Fruit fly (Drosophila melanogaster) whole organism, embryonic: ENCODE measurements around the gene et.

ENCODE experiments used
- ATbp ChIP-seq: fragments of 200-800 bp; sonication (Bioruptor generic); optimal IDR thresholded peaks from 2 replicates; lab custom pipeline; 2017; ENCODE audit warnings: missing biosample characterization, mild to moderate bottlenecking, missing genetic modification characterization, missing genetic modification reagents
- Adf1 ChIP-seq: fragments of 200-800 bp; sonication (Bioruptor generic); IDR thresholded peaks from 2 replicates; pipeline ENCODE4 v1.3.6; 2022; ENCODE audit warnings: missing biosample characterization, missing genetic modification characterization
- CG10979 ChIP-seq: fragments of 200-800 bp; sonication (Bioruptor generic); optimal IDR thresholded peaks from 2 replicates; lab custom pipeline; 2018; ENCODE audit warnings: missing biosample characterization, mild to moderate bottlenecking, missing genetic modification characterization, moderate library complexity
- CG11085 ChIP-seq: fragments of 200-800 bp; sonication (Bioruptor generic); IDR thresholded peaks from 2 replicates; pipeline ENCODE4 v1.3.6; 2022; ENCODE audit warnings: missing biosample characterization, missing genetic modification characterization
- CG11456 ChIP-seq: fragments of 200-800 bp; sonication (Bioruptor generic); IDR thresholded peaks from 3 replicates; pipeline ENCODE4 v1.3.6; 2022; ENCODE audit warnings: missing biosample characterization, missing genetic modification characterization
- CG12391 ChIP-seq: fragments of 200-800 bp; sonication (Bioruptor generic); optimal IDR thresholded peaks from 3 replicates; lab custom pipeline; 2018; ENCODE audit warnings: missing biosample characterization, mild to moderate bottlenecking, missing genetic modification characterization, moderate library complexity
- CG14667 ChIP-seq: fragments of 200-800 bp; sonication (Bioruptor generic); IDR thresholded peaks from 2 replicates; pipeline ENCODE4 v1.3.6; 2022; ENCODE audit warnings: missing biosample characterization, missing genetic modification characterization
- CG17612 ChIP-seq: fragments of 200-800 bp; sonication (Bioruptor generic); IDR thresholded peaks from 2 replicates; pipeline ENCODE4 v1.3.6; 2022; ENCODE audit warnings: missing biosample characterization, missing genetic modification characterization
- CG18599 ChIP-seq: fragments of 200-800 bp; sonication (Bioruptor generic); optimal IDR thresholded peaks from 3 replicates; lab custom pipeline; 2017; ENCODE audit warnings: missing biosample characterization, missing genetic modification characterization, mild to moderate bottlenecking, moderate library complexity, missing genetic modification reagents
- CG2875 ChIP-seq: fragments of 200-800 bp; sonication (Bioruptor generic); optimal IDR thresholded peaks from 2 replicates; lab custom pipeline; 2017; ENCODE audit warnings: missing biosample characterization, mild to moderate bottlenecking, missing genetic modification characterization, missing genetic modification reagents
- CG32532 ChIP-seq: fragments of 200-800 bp; sonication (Bioruptor generic); IDR thresholded peaks from 2 replicates; pipeline ENCODE4 v1.3.6; 2022; ENCODE audit warnings: missing biosample characterization, missing genetic modification characterization
- CG32772 ChIP-seq: fragments of 200-800 bp; sonication (Bioruptor generic); IDR thresholded peaks from 2 replicates; pipeline ENCODE4 v1.3.6; 2022; ENCODE audit warnings: missing biosample characterization, missing genetic modification characterization
- CG34224 ChIP-seq: fragments of 200-800 bp; sonication (Bioruptor generic); IDR thresholded peaks from 3 replicates; pipeline ENCODE4 v1.3.6; 2022; ENCODE audit warnings: missing biosample characterization, missing genetic modification characterization; ENCODE audit not compliant: partially characterized antibody
- CG4730 ChIP-seq: fragments of 200-800 bp; sonication (Bioruptor generic); IDR thresholded peaks from 2 replicates; pipeline ENCODE4 v1.3.6; 2022; ENCODE audit warnings: missing biosample characterization, missing genetic modification characterization
- CG5953 ChIP-seq: fragments of 200-800 bp; sonication (Bioruptor generic); IDR thresholded peaks from 2 replicates; pipeline ENCODE4 v1.3.6; 2022; ENCODE audit warnings: missing biosample characterization, missing genetic modification characterization
- CG6791 ChIP-seq: fragments of 200-800 bp; sonication (Bioruptor generic); IDR thresholded peaks from 3 replicates; pipeline ENCODE4 v1.3.6; 2022; ENCODE audit warnings: missing biosample characterization, missing genetic modification characterization; ENCODE audit not compliant: partially characterized antibody
- CG7556 ChIP-seq: fragments of 200-800 bp; sonication (Bioruptor generic); optimal IDR thresholded peaks from 2 replicates; lab custom pipeline; 2017; ENCODE audit warnings: missing biosample characterization, mild to moderate bottlenecking, missing genetic modification characterization
- CG8290 ChIP-seq, 3 experiments: fragments of 200-800 bp; sonication (Bioruptor generic); optimal IDR thresholded peaks; 2 replicates each; lab custom pipeline; 2016 to 2019; ENCODE audit warnings: missing biosample characterization in 3 of 3, missing genetic modification characterization in 3 of 3, mild to moderate bottlenecking in 2 of 3, moderate library complexity in 1 of 3
- CG8388 ChIP-seq: fragments of 200-800 bp; sonication (Bioruptor generic); optimal IDR thresholded peaks from 2 replicates; lab custom pipeline; 2019; ENCODE audit warnings: missing biosample characterization, mild to moderate bottlenecking, missing genetic modification characterization, moderate library complexity
- CoRest ChIP-seq: fragments of 200-800 bp; sonication (Bioruptor generic); optimal IDR thresholded peaks from 3 replicates; lab custom pipeline; 2018; ENCODE audit warnings: missing biosample characterization, mild to moderate bottlenecking, missing genetic modification characterization, moderate library complexity
- Drgx ChIP-seq: fragments of 200-800 bp; sonication (Bioruptor generic); IDR thresholded peaks from 2 replicates; pipeline ENCODE4 v1.3.6; 2022; ENCODE audit warnings: missing biosample characterization, missing genetic modification characterization
- Gsc ChIP-seq: fragments of 200-800 bp; sonication (Bioruptor generic); IDR thresholded peaks from 2 replicates; pipeline ENCODE4 v1.3.6; 2022; ENCODE audit warnings: missing biosample characterization, missing genetic modification characterization
- Hmr ChIP-seq: fragments of 200-800 bp; sonication (Bioruptor generic); optimal IDR thresholded peaks from 3 replicates; lab custom pipeline; 2017; ENCODE audit warnings: mild to moderate bottlenecking, missing biosample characterization, missing genetic modification reagents, missing genetic modification characterization
- Xbp1 ChIP-seq: fragments of 200-800 bp; sonication (Bioruptor generic); optimal IDR thresholded peaks from 3 replicates; lab custom pipeline; 2016; ENCODE audit warnings: missing biosample characterization, mild to moderate bottlenecking, missing genetic modification characterization
- YL-1 ChIP-seq: fragments of 200-800 bp; sonication (Bioruptor generic); optimal IDR thresholded peaks from 3 replicates; lab custom pipeline; 2017; ENCODE audit warnings: missing biosample characterization, mild to moderate bottlenecking, missing genetic modification characterization
- ash1 ChIP-seq: fragments of 200-800 bp; sonication (Bioruptor generic); optimal IDR thresholded peaks from 2 replicates; lab custom pipeline; 2018; ENCODE audit warnings: missing biosample characterization, mild to moderate bottlenecking, missing genetic modification characterization
- cato ChIP-seq: fragments of 200-800 bp; sonication (Bioruptor generic); optimal IDR thresholded peaks from 2 replicates; lab custom pipeline; 2016; ENCODE audit warnings: missing biosample characterization, missing genetic modification characterization, borderline replicate concordance
- chif ChIP-seq, 2 experiments: fragments of 200-800 bp; sonication (Bioruptor generic); optimal IDR thresholded peaks; 3 replicates each; lab custom pipeline; 2016; ENCODE audit warnings: missing biosample characterization in 2 of 2, missing genetic modification characterization in 2 of 2
- danr ChIP-seq: fragments of 200-800 bp; sonication (Bioruptor generic); IDR thresholded peaks from 2 replicates; pipeline ENCODE4 v1.3.6; 2022; ENCODE audit warnings: missing biosample characterization, missing genetic modification characterization
- dmrt11E ChIP-seq: fragments of 200-800 bp; sonication (Bioruptor generic); optimal IDR thresholded peaks from 3 replicates; lab custom pipeline; 2018; ENCODE audit warnings: missing biosample characterization, mild to moderate bottlenecking, missing genetic modification characterization, moderate library complexity
- dysf ChIP-seq: fragments of 200-800 bp; sonication (Bioruptor generic); IDR thresholded peaks from 3 replicates; pipeline ENCODE4 v1.3.6; 2022; ENCODE audit warnings: missing biosample characterization, missing genetic modification characterization
- en ChIP-seq: fragments of 200-800 bp; sonication (Bioruptor generic); optimal IDR thresholded peaks from 2 replicates; lab custom pipeline; 2016; ENCODE audit warnings: missing biosample characterization, missing genetic modification characterization
- fu2 ChIP-seq: fragments of 200-800 bp; sonication (Bioruptor generic); optimal IDR thresholded peaks from 2 replicates; lab custom pipeline; 2016; ENCODE audit warnings: missing biosample characterization, missing genetic modification characterization
- h ChIP-seq: fragments of >200 bp; optimal IDR thresholded peaks from 2 replicates; lab custom pipeline; 2017
- kah ChIP-seq: fragments of 200-800 bp; sonication (Bioruptor generic); optimal IDR thresholded peaks from 2 replicates; lab custom pipeline; 2018; ENCODE audit warnings: missing biosample characterization, mild to moderate bottlenecking, missing genetic modification characterization
- kni ChIP-seq: fragments of 200-800 bp; sonication (Bioruptor generic); optimal IDR thresholded peaks from 3 replicates; lab custom pipeline; 2017; ENCODE audit warnings: mild to moderate bottlenecking, missing biosample characterization, missing genetic modification reagents, missing genetic modification characterization
- lola ChIP-seq, 3 experiments: fragments of >200 bp in 2 of 3; fragments of 200-800 bp in 1 of 3; sonication (Bioruptor generic) in 1 of 3; optimal IDR thresholded peaks; 2 replicates each; lab custom pipeline; 2017 to 2019; ENCODE audit warnings: missing biosample characterization in 3 of 3, missing genetic modification characterization in 3 of 3, mild to moderate bottlenecking in 1 of 3, moderate library complexity in 1 of 3
- mam ChIP-seq: fragments of 200-800 bp; sonication (Bioruptor generic); optimal IDR thresholded peaks from 3 replicates; lab custom pipeline; 2016; ENCODE audit warnings: missing biosample characterization, missing genetic modification characterization
- onecut ChIP-seq: fragments of 200-800 bp; sonication (Bioruptor generic); IDR thresholded peaks from 2 replicates; pipeline ENCODE4 v1.3.6; 2022; ENCODE audit warnings: missing biosample characterization, missing genetic modification characterization
- peb ChIP-seq: fragments of 200-800 bp; sonication (Bioruptor generic); IDR thresholded peaks from 2 replicates; pipeline ENCODE4 v1.3.6; 2022; ENCODE audit warnings: missing biosample characterization, missing genetic modification characterization
- ro ChIP-seq: fragments of 200-800 bp; sonication (Bioruptor generic); IDR thresholded peaks from 2 replicates; pipeline ENCODE4 v1.3.6; 2022; ENCODE audit warnings: missing biosample characterization, missing genetic modification characterization
- schlank ChIP-seq: fragments of 200-800 bp; sonication (Bioruptor generic); optimal IDR thresholded peaks from 2 replicates; lab custom pipeline; 2018; ENCODE audit warnings: missing biosample characterization, mild to moderate bottlenecking, missing genetic modification characterization
- seq ChIP-seq: fragments of 200-800 bp; sonication (Bioruptor generic); IDR thresholded peaks from 2 replicates; pipeline ENCODE4 v1.3.6; 2022; ENCODE audit warnings: missing biosample characterization, missing genetic modification characterization
- slbo ChIP-seq: fragments of 200-800 bp; sonication (Bioruptor generic); IDR thresholded peaks from 2 replicates; pipeline ENCODE4 v1.3.6; 2022; ENCODE audit warnings: missing biosample characterization, missing genetic modification characterization
- sr ChIP-seq: fragments of 200-800 bp; sonication (Bioruptor generic); IDR thresholded peaks from 3 replicates; pipeline ENCODE4 v1.3.6; 2022; ENCODE audit warnings: missing biosample characterization, missing genetic modification characterization
- tll ChIP-seq, 2 experiments: fragments of 200-800 bp in 1 of 2; fragments of >200 bp in 1 of 2; sonication (Bioruptor generic) in 1 of 2; optimal IDR thresholded peaks; 2 replicates each; lab custom pipeline; 2017 to 2019; ENCODE audit warnings: missing biosample characterization in 2 of 2, missing genetic modification characterization in 2 of 2, mild to moderate bottlenecking in 1 of 2, moderate library complexity in 1 of 2
- ttk ChIP-seq: fragments of 200-800 bp; sonication (Bioruptor generic); IDR thresholded peaks from 2 replicates; pipeline ENCODE4 v2.1.2; 2022; ENCODE audit warnings: missing biosample characterization, missing genetic modification characterization
- usp ChIP-seq: fragments of >200 bp; optimal IDR thresholded peaks from 2 replicates; lab custom pipeline; 2017; ENCODE audit warnings: missing biosample characterization, missing genetic modification characterization
- vvl ChIP-seq: fragments of 200-800 bp; sonication (Bioruptor generic); IDR thresholded peaks from 2 replicates; pipeline ENCODE4 v1.3.6; 2022; ENCODE audit warnings: missing biosample characterization, missing genetic modification characterization
- zfh1 ChIP-seq: fragments of 200-800 bp; sonication (Bioruptor generic); IDR thresholded peaks from 3 replicates; pipeline ENCODE4 v1.3.6; 2022; ENCODE audit warnings: missing biosample characterization, missing genetic modification characterization

et gene

dm6 chrX:19668405-19668804 lies 7.3 kb downstream of the et start (continued):
- TF ChIP-seq Drgx (GFP tag; lab: Robert Waterston, UW): peak; percentile 96
- TF ChIP-seq fu2 (GFP tag; lab: Kevin White, UChicago): peak; percentile 96
- peak; percentile 91 for TF ChIP-seq CG32772 (GFP tag; lab: Robert Waterston, UW)
- TF ChIP-seq CG4730 (GFP tag; lab: Robert Waterston, UW): peak; percentile 90
- TF ChIP-seq CG5953 (GFP tag; lab: Robert Waterston, UW): peak; percentile 96
- peak; percentile 83 for TF ChIP-seq CG11085
- TF ChIP-seq seq (GFP tag; lab: Robert Waterston, UW): peak; percentile 95
- peak; percentile 95 for TF ChIP-seq CG7556
- TF ChIP-seq Gsc (GFP tag; lab: Robert Waterston, UW): peak; percentile 86
- peak; percentile 97 for TF ChIP-seq CG8290 (GFP tag; optimal IDR thresholded peaks at IDR 0.05; lab: Kevin White, UChicago)
- peak; percentile 92 to 98 for TF ChIP-seq CG8290 (tag; optimal IDR thresholded peaks at IDR 0.05; lab: Kevin White, UChicago)
- TF ChIP-seq CoRest (tag; lab: Kevin White, UChicago): peak; percentile 97
- TF ChIP-seq Hmr (GFP tag; lab: Kevin White, UChicago): peak; percentile 96
- TF ChIP-seq CG12391 (tag; lab: Kevin White, UChicago): peak; percentile 96
- peak; percentile 98 for TF ChIP-seq chif (GFP tag; optimal IDR thresholded peaks at IDR 0.05; lab: Kevin White, UChicago)
- peak; percentile 91 for TF ChIP-seq kni (GFP tag; lab: Kevin White, UChicago)
- TF ChIP-seq zfh1 (GFP tag; lab: Robert Waterston, UW): peak; percentile 96
- TF ChIP-seq kah (GFP tag; lab: Kevin White, UChicago): peak; percentile 78
- peak; percentile 91 for TF ChIP-seq ttk
- no peak for TF ChIP-seq CG6791 (GFP tag; lab: Robert Waterston, UW)
- TF ChIP-seq Adf1 (GFP tag; lab: Robert Waterston, UW): peak; percentile 68
- TF ChIP-seq ro: peak; percentile 86
- peak in 1 of 3 experiments; percentile 96 for TF ChIP-seq lola (GFP tag; optimal IDR thresholded peaks at IDR 0.05; lab: Kevin White, UChicago)
- TF ChIP-seq CG17612 (GFP tag; lab: Robert Waterston, UW): peak; percentile 81
- peak in 1 of 2 experiments; percentile 1 for TF ChIP-seq tll (GFP tag; optimal IDR thresholded peaks at IDR 0.05; lab: Kevin White, UChicago)
- TF ChIP-seq Xbp1 (GFP tag; lab: Kevin White, UChicago): peak; percentile 98
- TF ChIP-seq CG18599 (GFP tag; lab: Kevin White, UChicago): peak; percentile 95
- TF ChIP-seq CG32532 (GFP tag; lab: Robert Waterston, UW): peak; percentile 93
- peak; percentile 96 for TF ChIP-seq CG2875
- TF ChIP-seq sr: peak; percentile 78
- TF ChIP-seq CG8388 (GFP tag; lab: Kevin White, UChicago): peak; percentile 94
- TF ChIP-seq CG10979: peak; percentile 93
- peak; percentile 98 for TF ChIP-seq slbo (GFP tag; lab: Robert Waterston, UW)
- TF ChIP-seq YL-1 (GFP tag; lab: Kevin White, UChicago): peak; percentile 90
- TF ChIP-seq peb (GFP tag; lab: Robert Waterston, UW): peak; percentile 88
- peak; percentile 97 for TF ChIP-seq schlank (tag; lab: Kevin White, UChicago)
- peak; percentile 86 for TF ChIP-seq danr (GFP tag; lab: Robert Waterston, UW)
- TF ChIP-seq en (GFP tag; lab: Kevin White, UChicago): peak; percentile 96
- TF ChIP-seq CG11456 (GFP tag; lab: Robert Waterston, UW): peak; percentile 96
- peak; percentile 82 for TF ChIP-seq cato
- TF ChIP-seq CG14667 (GFP tag; lab: Robert Waterston, UW): peak; percentile 90
- TF ChIP-seq ash1 (GFP tag; lab: Kevin White, UChicago): peak; percentile 42
- peak; percentile 98 for TF ChIP-seq vvl (GFP tag; lab: Robert Waterston, UW)
- TF ChIP-seq onecut (GFP tag; lab: Robert Waterston, UW): peak; percentile 96
- TF ChIP-seq usp (GFP tag; lab: Kevin White, UChicago): no peak
- TF ChIP-seq ATbp (GFP tag; lab: Kevin White, UChicago): peak; percentile 96
- peak; percentile 99 for TF ChIP-seq mam (GFP tag; lab: Kevin White, UChicago)
- peak; percentile 95 for TF ChIP-seq dysf (GFP tag; lab: Robert Waterston, UW)
- no peak for TF ChIP-seq h (lab: Kevin White, UChicago)
- TF ChIP-seq CG34224 (GFP tag; lab: Robert Waterston, UW): no peak
- TF ChIP-seq dmrt11E (tag; lab: Kevin White, UChicago): peak; percentile 98
